Fruit fly (Drosophila melanogaster) whole organism, wandering third instar larva: ENCODE data around the gene CG10962.

ENCODE experiments used
- Abd-B ChIP-seq: fragments of >200 bp; optimal IDR thresholded peaks from 2 replicates; lab custom pipeline; 2017; ENCODE audit warnings: missing biosample characterization, missing genetic modification characterization
- CG32264 ChIP-seq: fragments of 200-800 bp; sonication (Bioruptor generic); optimal IDR thresholded peaks from 2 replicates; lab custom pipeline; 2016; ENCODE audit warnings: missing biosample characterization, missing genetic modification characterization
- CG9705 ChIP-seq: fragments of 200-800 bp; sonication (Bioruptor generic); optimal IDR thresholded peaks from 2 replicates; lab custom pipeline; 2018; ENCODE audit warnings: missing biosample characterization, mild to moderate bottlenecking, missing genetic modification characterization
- CrebA ChIP-seq: fragments of 200-800 bp; sonication (Bioruptor generic); optimal IDR thresholded peaks from 2 replicates; lab custom pipeline; 2016; ENCODE audit warnings: missing biosample characterization, mild to moderate bottlenecking, missing genetic modification characterization, borderline replicate concordance
- Dfd ChIP-seq: fragments of >200 bp; optimal IDR thresholded peaks from 2 replicates; lab custom pipeline; 2017; ENCODE audit warnings: missing biosample characterization, missing genetic modification characterization
- Dif ChIP-seq: fragments of 200-275, 200-300 bp; sonication (Bioruptor generic); optimal IDR thresholded peaks from 2 replicates; lab custom pipeline; 2018; ENCODE audit warnings: missing biosample characterization, missing genetic modification characterization; ENCODE audit not compliant: partially characterized antibody
- GATAd ChIP-seq: sonication (Bioruptor generic); optimal IDR thresholded peaks from 2 replicates; lab custom pipeline; 2016; ENCODE audit warnings: missing biosample characterization, missing genetic modification characterization
- HLH106 ChIP-seq: fragments of 200-800 bp; optimal IDR thresholded peaks from 3 replicates; lab custom pipeline; 2019; ENCODE audit warnings: missing biosample characterization, mild to moderate bottlenecking, missing genetic modification characterization, moderate library complexity
- Hr78 ChIP-seq: fragments of >200 bp; optimal IDR thresholded peaks from 2 replicates; lab custom pipeline; 2017; ENCODE audit warnings: missing biosample characterization, missing genetic modification characterization
- Hr83 ChIP-seq: fragments of 200-300 bp; sonication (Bioruptor generic); optimal IDR thresholded peaks from 2 replicates; lab custom pipeline; 2016; ENCODE audit warnings: missing biosample characterization, mild to moderate bottlenecking, missing genetic modification characterization, moderate library complexity; ENCODE audit not compliant: poor library complexity, severe bottlenecking
- Jra ChIP-seq: sonication (Bioruptor generic); optimal IDR thresholded peaks from 2 replicates; lab custom pipeline; 2016; ENCODE audit warnings: missing biosample characterization, missing genetic modification characterization
- Mio ChIP-seq: sonication (Bioruptor generic); optimal IDR thresholded peaks from 2 replicates; lab custom pipeline; 2016; ENCODE audit warnings: missing biosample characterization, missing genetic modification characterization
- Myc ChIP-seq: fragments of >200 bp; optimal IDR thresholded peaks from 2 replicates; lab custom pipeline; 2017
- N ChIP-seq: fragments of >200 bp; optimal IDR thresholded peaks from 2 replicates; lab custom pipeline; 2018; ENCODE audit warnings: missing biosample characterization, missing external identifiers, missing genetic modification characterization
- Rel ChIP-seq, 2 experiments: fragments of 200-800 bp; sonication (Bioruptor generic) in 1 of 2; optimal IDR thresholded peaks; 2 replicates in 1 of 2; 3 replicates in 1 of 2; lab custom pipeline; 2016 to 2019; ENCODE audit warnings: mild to moderate bottlenecking in 2 of 2, missing biosample characterization in 2 of 2, missing genetic modification characterization in 2 of 2, moderate library complexity in 1 of 2
- Sp1 ChIP-seq: fragments of 200-800 bp; sonication (Bioruptor generic); optimal IDR thresholded peaks from 3 replicates; lab custom pipeline; 2019; ENCODE audit warnings: missing biosample characterization, mild to moderate bottlenecking, missing genetic modification characterization, moderate library complexity
- Vsx2 ChIP-seq: fragments of 200-300, 225-300 bp; sonication (Bioruptor generic); optimal IDR thresholded peaks from 2 replicates; lab custom pipeline; 2018; ENCODE audit warnings: missing biosample characterization, missing genetic modification characterization; ENCODE audit not compliant: partially characterized antibody
- br ChIP-seq: fragments of 200-800 bp; sonication (Bioruptor generic); optimal IDR thresholded peaks from 2 replicates; lab custom pipeline; 2016; ENCODE audit warnings: missing biosample characterization, missing genetic modification characterization
- brk ChIP-seq: fragments of 200-800 bp; sonication (Bioruptor generic); optimal IDR thresholded peaks from 2 replicates; lab custom pipeline; 2016; ENCODE audit warnings: missing biosample characterization, mild to moderate bottlenecking, missing genetic modification characterization
- dl ChIP-seq, 2 experiments: fragments of 175-275, 200-275 bp in 1 of 2; fragments of 200-275 bp in 1 of 2; sonication (Bioruptor generic); optimal IDR thresholded peaks; lab custom pipeline; 2018; ENCODE audit warnings: mild to moderate bottlenecking in 2 of 2, missing biosample characterization in 2 of 2, missing genetic modification characterization in 2 of 2, moderate library complexity in 2 of 2; ENCODE audit not compliant: partially characterized antibody in 2 of 2, insufficient read depth in 1 of 2
- dmrt93B ChIP-seq: fragments of 200-800 bp; sonication (Bioruptor generic); optimal IDR thresholded peaks from 2 replicates; lab custom pipeline; 2018; ENCODE audit warnings: missing biosample characterization, mild to moderate bottlenecking, missing genetic modification characterization
- dsf ChIP-seq: sonication (Bioruptor generic); optimal IDR thresholded peaks from 2 replicates; lab custom pipeline; 2016; ENCODE audit warnings: missing biosample characterization, missing genetic modification characterization, borderline replicate concordance
- foxo ChIP-seq, 2 experiments: fragments of 200-800 bp; sonication (Bioruptor generic); optimal IDR thresholded peaks; 2 replicates in 1 of 2; 3 replicates in 1 of 2; lab custom pipeline; 2016 to 2017; ENCODE audit warnings: missing biosample characterization in 2 of 2, missing genetic modification characterization in 2 of 2
- fru ChIP-seq: fragments of 200-800 bp; sonication (Bioruptor generic); optimal IDR thresholded peaks from 3 replicates; lab custom pipeline; 2016; ENCODE audit warnings: missing biosample characterization, mild to moderate bottlenecking, missing genetic modification characterization
- h ChIP-seq: fragments of 200-800 bp; sonication (Bioruptor generic); optimal IDR thresholded peaks from 3 replicates; lab custom pipeline; 2016; ENCODE audit warnings: missing biosample characterization, mild to moderate bottlenecking, missing genetic modification characterization
- jim ChIP-seq: fragments of 175-275, 200-325 bp; sonication (Bioruptor generic); optimal IDR thresholded peaks from 2 replicates; lab custom pipeline; 2016; ENCODE audit warnings: missing biosample characterization, mild to moderate bottlenecking, missing genetic modification characterization
- lola ChIP-seq: fragments of >200 bp; optimal IDR thresholded peaks from 2 replicates; lab custom pipeline; 2017; ENCODE audit warnings: missing biosample characterization, missing genetic modification characterization
- pan ChIP-seq: fragments of >200 bp; optimal IDR thresholded peaks from 2 replicates; lab custom pipeline; 2017
- psq ChIP-seq: fragments of 200-800 bp; sonication (Bioruptor generic); optimal IDR thresholded peaks from 3 replicates; lab custom pipeline; 2017; ENCODE audit warnings: missing biosample characterization, mild to moderate bottlenecking, missing genetic modification characterization, moderate library complexity
- rgr ChIP-seq: fragments of 200-800 bp; sonication (Bioruptor generic); optimal IDR thresholded peaks from 3 replicates; lab custom pipeline; 2016; ENCODE audit warnings: missing biosample characterization, mild to moderate bottlenecking, missing genetic modification characterization
- sage ChIP-seq: fragments of 200-800 bp; sonication (Bioruptor generic); optimal IDR thresholded peaks from 2 replicates; lab custom pipeline; 2016; ENCODE audit warnings: missing biosample characterization, mild to moderate bottlenecking, missing genetic modification characterization
- sv ChIP-seq: fragments of 200-800 bp; sonication (Bioruptor generic); optimal IDR thresholded peaks from 3 replicates; lab custom pipeline; 2016; ENCODE audit warnings: missing biosample characterization, missing genetic modification characterization
- tai ChIP-seq: sonication (Bioruptor generic); optimal IDR thresholded peaks from 2 replicates; lab custom pipeline; 2016; ENCODE audit warnings: missing biosample characterization, missing genetic modification characterization
- usp ChIP-seq: fragments of >200 bp; optimal IDR thresholded peaks from 2 replicates; lab custom pipeline; 2017; ENCODE audit warnings: missing biosample characterization, missing genetic modification characterization
- woc ChIP-seq: sonication (Bioruptor generic); optimal IDR thresholded peaks from 2 replicates; lab custom pipeline; 2016; ENCODE audit warnings: missing biosample characterization, mild to moderate bottlenecking, missing genetic modification characterization

CG10962 gene

DNA sequence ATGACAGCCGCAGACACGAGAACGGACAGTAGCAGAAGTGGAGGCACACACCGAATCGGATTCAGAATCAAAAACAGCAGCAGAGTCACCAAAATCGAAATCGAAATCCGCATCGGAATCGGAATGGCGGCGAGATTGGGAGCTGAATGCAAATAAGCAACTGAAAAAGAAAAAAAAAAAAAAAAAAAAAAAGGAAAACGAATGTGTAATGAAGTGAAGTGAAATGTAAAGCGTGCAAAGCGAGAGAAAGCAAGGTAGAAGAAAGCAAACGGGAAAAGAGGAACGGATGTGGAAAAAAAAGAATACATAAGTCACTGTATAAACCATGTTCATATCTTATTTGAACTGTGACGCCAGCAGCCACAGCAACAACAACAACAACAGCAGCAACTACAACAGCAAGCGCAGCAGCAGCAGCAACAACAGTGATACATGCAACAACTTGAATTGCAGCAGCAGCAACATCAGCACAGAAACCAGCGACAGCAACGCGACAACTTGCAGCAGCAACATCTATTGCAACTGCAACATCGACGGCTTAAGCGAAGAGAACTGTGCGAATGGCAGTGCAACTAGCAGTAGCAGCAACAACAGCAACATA lies 39.4 kb upstream of the CG10962 start:
- peak; percentile 55 for TF ChIP-seq Dfd (GFP tag; lab: Kevin White, UChicago)
- TF ChIP-seq Mio, result no peak

- TF ChIP-seq Dif (no peak), woc (GFP tag; lab: Kevin White, UChicago) (no peak)
Measured at dm6 chrX:9012722-9013121, 38.7 kb upstream of the CG10962 start.

- TF ChIP-seq Myc (peak; percentile 15), GATAd (GFP tag; lab: Kevin White, UChicago) (no peak)
Measured at dm6 chrX:9007215-9007614, 33.2 kb upstream of the CG10962 start.

dm6 chrX:9004333-9004732 lies 30.3 kb upstream of the CG10962 start:
- peak; percentile 9 for TF ChIP-seq rgr (GFP tag; lab: Kevin White, UChicago)
- TF ChIP-seq woc (GFP tag; lab: Kevin White, UChicago), result no peak
- TF ChIP-seq Sp1 (GFP tag; lab: Kevin White, UChicago), result peak; percentile 57
- peak; percentile 52 for TF ChIP-seq HLH106
- TF ChIP-seq jim (GFP tag; lab: Kevin White, UChicago), result no peak
- TF ChIP-seq Rel (GFP tag; optimal IDR thresholded peaks at IDR 0.05; lab: Kevin White, UChicago), result no peak
- TF ChIP-seq Rel (tag; optimal IDR thresholded peaks at IDR 0.05; lab: Kevin White, UChicago), result no peak
- peak in 1 of 2 experiments; percentile 34 for TF ChIP-seq foxo (GFP tag; optimal IDR thresholded peaks at IDR 0.05; lab: Kevin White, UChicago)
- no peak for TF ChIP-seq Vsx2 (GFP tag; lab: Kevin White, UChicago)
- TF ChIP-seq fru, result peak; percentile 4
- TF ChIP-seq tai (GFP tag; lab: Kevin White, UChicago), result no peak
- no peak for TF ChIP-seq dsf
- TF ChIP-seq h (GFP tag; lab: Kevin White, UChicago), result peak; percentile 22
- no peak for TF ChIP-seq CG9705 (GFP tag; lab: Kevin White, UChicago)
- TF ChIP-seq psq (GFP tag; lab: Kevin White, UChicago), result peak; percentile 20
- TF ChIP-seq dl (GFP tag; optimal IDR thresholded peaks at IDR 0.05; lab: Kevin White, UChicago; ENCODE audit: insufficient read depth in 1 of 2, partially characterized antibody in 2 of 2), result no peak
- no peak for TF ChIP-seq GATAd (GFP tag; lab: Kevin White, UChicago)
- peak; percentile 21 for TF ChIP-seq dmrt93B (GFP tag; lab: Kevin White, UChicago)

- TF ChIP-seq Sp1 (GFP tag; lab: Kevin White, UChicago) (no peak), sage (GFP tag; lab: Kevin White, UChicago) (no peak), N (no peak), dmrt93B (GFP tag; lab: Kevin White, UChicago) (no peak), jim (GFP tag; lab: Kevin White, UChicago) (no peak), Dif (no peak), dl (GFP tag; optimal IDR thresholded peaks at IDR 0.05; lab: Kevin White, UChicago; ENCODE audit: insufficient read depth in 1 of 2, partially characterized antibody in 2 of 2) (no peak), rgr (GFP tag; lab: Kevin White, UChicago) (no peak), CrebA (GFP tag; lab: Kevin White, UChicago) (no peak), tai (GFP tag; lab: Kevin White, UChicago) (no peak), fru (no peak), Mio (no peak), foxo (GFP tag; optimal IDR thresholded peaks at IDR 0.05; lab: Kevin White, UChicago) (no peak)
Measured at dm6 chrX:8984342-8984741, 10.3 kb upstream of the CG10962 start, which contains the start of gene CG12662. Gene CG12662 (minus strand): TSS chrX:8984442.

- TF ChIP-seq CG32264 (GFP tag; lab: Kevin White, UChicago) (no peak), GATAd (GFP tag; lab: Kevin White, UChicago) (no peak), Jra (GFP tag; lab: Kevin White, UChicago) (no peak), pan (lab: Kevin White, UChicago) (no peak), Dif (no peak), jim (GFP tag; lab: Kevin White, UChicago) (no peak), Dfd (GFP tag; lab: Kevin White, UChicago) (no peak), lola (no peak), Sp1 (GFP tag; lab: Kevin White, UChicago) (peak; percentile 9), CrebA (GFP tag; lab: Kevin White, UChicago) (no peak), Hr78 (GFP tag; lab: Kevin White, UChicago) (no peak), CG9705 (GFP tag; lab: Kevin White, UChicago) (no peak), Hr83 (GFP tag; lab: Kevin White, UChicago) (no peak), tai (GFP tag; lab: Kevin White, UChicago) (no peak), dmrt93B (GFP tag; lab: Kevin White, UChicago) (no peak), Abd-B (GFP tag; lab: Kevin White, UChicago) (no peak), woc (GFP tag; lab: Kevin White, UChicago) (no peak), usp (GFP tag; lab: Kevin White, UChicago) (no peak), Myc (no peak), brk (GFP tag; lab: Kevin White, UChicago) (no peak), Vsx2 (GFP tag; lab: Kevin White, UChicago) (no peak), psq (GFP tag; lab: Kevin White, UChicago) (peak; percentile 34), HLH106 (peak; percentile 56), fru (peak; percentile 63), sv (GFP tag; lab: Kevin White, UChicago) (no peak), br (GFP tag; lab: Kevin White, UChicago) (peak; percentile 22), h (GFP tag; lab: Kevin White, UChicago) (peak; percentile 51), sage (GFP tag; lab: Kevin White, UChicago) (no peak), Rel (GFP tag; optimal IDR thresholded peaks at IDR 0.05; lab: Kevin White, UChicago) (no peak), Rel (tag; optimal IDR thresholded peaks at IDR 0.05; lab: Kevin White, UChicago) (no peak)
Measured at dm6 chrX:8973136-8973535, 919 bp downstream of the CG10962 start.
